Worm (Caenorhabditis elegans) whole organism, late embryonic: ENCODE measurements around the gene rig-1.

Source experiments
- ceh-19 ChIP-seq: fragments of 200-800 bp; sonication (Bioruptor generic); optimal IDR thresholded peaks from 2 replicates; lab custom pipeline; 2018; ENCODE audit warnings: mild to moderate bottlenecking, missing genetic modification characterization, missing compliant biosample characterization
- ceh-22 ChIP-seq: sonication (generic microtip); optimal IDR thresholded peaks from 2 replicates; lab custom pipeline; 2017; ENCODE audit warnings: missing biosample characterization, missing genetic modification characterization
- ceh-48 ChIP-seq: sonication (generic microtip); optimal IDR thresholded peaks from 2 replicates; lab custom pipeline; 2016; ENCODE audit warnings: missing genetic modification characterization, inconsistent platforms, missing compliant biosample characterization
- elt-4 ChIP-seq: sonication (generic microtip); optimal IDR thresholded peaks from 2 replicates; lab custom pipeline; 2016; ENCODE audit warnings: missing genetic modification characterization, missing compliant biosample characterization
- fkh-10 ChIP-seq: fragments of 150-350 bp; optimal IDR thresholded peaks from 2 replicates; lab custom pipeline; 2014; ENCODE audit warnings: missing biosample characterization, missing genetic modification reagents, missing genetic modification characterization
- mec-3 ChIP-seq: sonication (generic microtip); optimal IDR thresholded peaks from 2 replicates; lab custom pipeline; 2016; ENCODE audit warnings: borderline replicate concordance, missing genetic modification characterization, missing compliant biosample characterization
- unc-42 ChIP-seq: sonication (generic microtip); optimal IDR thresholded peaks from 2 replicates; lab custom pipeline; 2016; ENCODE audit warnings: missing genotype, missing genetic modification characterization, missing compliant biosample characterization

DNA sequence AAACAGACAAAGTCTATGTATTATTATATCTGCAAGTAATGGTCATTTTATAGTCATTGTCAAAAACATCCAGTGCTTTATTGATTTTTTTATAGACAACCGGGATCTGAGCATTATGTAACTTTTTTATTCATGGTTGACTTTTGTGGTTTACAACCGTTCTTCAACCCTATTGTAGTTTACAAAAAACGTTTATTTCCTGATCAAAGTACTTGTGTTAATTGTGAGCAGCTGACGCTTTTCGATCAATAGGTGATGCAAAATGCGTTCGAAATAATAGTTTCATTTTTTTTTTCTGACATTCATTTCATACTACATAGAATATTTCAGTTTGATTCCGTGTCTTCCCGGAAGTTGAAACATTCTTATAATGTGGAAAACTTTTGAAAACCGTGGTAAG, 12.3 kb downstream of the rig-1 start, which contains the start of the genes K09E2.2 and K09E2.3:
- TF ChIP-seq ceh-48 (tag; lab: Kevin White, UChicago), result no peak
- no peak for TF ChIP-seq ceh-22 (tag; lab: Kevin White, UChicago)
- no peak for TF ChIP-seq ceh-19 (GFP tag; lab: Kevin White, UChicago)
- TF ChIP-seq elt-4, result no peak
- TF ChIP-seq unc-42 (tag; lab: Kevin White, UChicago), result no peak
- TF ChIP-seq mec-3 (tag; lab: Kevin White, UChicago), result no peak
- TF ChIP-seq fkh-10 (GFP tag; lab: Kevin White, UChicago), result no peak
